Worm (Caenorhabditis elegans): ENCODE data around the gene pas-6.

DNA sequence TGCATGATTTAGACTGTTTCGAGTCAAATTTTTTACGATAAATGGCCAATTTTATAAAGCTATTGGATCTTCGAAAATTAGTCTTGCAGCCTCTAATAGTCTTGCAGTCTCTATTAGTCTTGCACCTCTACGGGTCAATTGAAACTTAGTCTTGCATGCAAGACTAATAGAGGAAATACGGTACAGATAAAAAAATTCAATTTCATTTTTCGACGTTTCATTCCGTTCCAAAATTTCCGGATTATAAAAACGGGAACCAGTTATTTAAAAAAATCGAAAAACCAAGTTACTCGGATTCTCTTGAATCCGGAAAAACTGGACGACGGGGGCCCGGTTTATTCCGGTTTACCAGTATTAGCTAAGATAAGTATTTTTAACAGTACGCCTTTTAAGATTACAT is 37.2 kb upstream of the pas-6 start, which contains the start of gene M03E7.1:
- no peak for TF ChIP-seq tab-1 (GFP tag; IDR thresholded peaks at IDR 0.05)
- no peak for TF ChIP-seq cog-1 (tag; optimal IDR thresholded peaks at IDR 0.05)
- no peak for TF ChIP-seq ztf-29 (GFP tag; IDR thresholded peaks at IDR 0.05)
- no peak for TF ChIP-seq flt-1 (GFP tag; IDR thresholded peaks at IDR 0.05)
- no peak for TF ChIP-seq ref-1 (GFP tag; conservative IDR thresholded peaks at IDR 0.05)
- TF ChIP-seq ztf-23 (GFP tag; IDR thresholded peaks at IDR 0.05), result no peak
- no peak for TF ChIP-seq med-1 (GFP tag; optimal IDR thresholded peaks at IDR 0.05; ENCODE audit: insufficient read depth)
- TF ChIP-seq klf-2 (GFP tag; conservative IDR thresholded peaks at IDR 0.05), result no peak
